Worm (Caenorhabditis elegans) whole organism, young adult: ENCODE measurements around the gene Y116A8A.7.

Experiments used
- B0336.3 ChIP-seq: fragments of 200-800 bp; sonication (Bioruptor generic); IDR thresholded peaks from 2 replicates; pipeline ENCODE4 v1.3.6; 2022; ENCODE audit warnings: missing genetic modification characterization, missing compliant biosample characterization
- C06A6.2 ChIP-seq: fragments of 200-800 bp; sonication (Bioruptor generic); conservative IDR thresholded peaks from 2 replicates; pipeline ENCODE4 v1.3.6; 2022; ENCODE audit warnings: missing genetic modification characterization, missing compliant biosample characterization
- F33H1.4 ChIP-seq: fragments of 200-800 bp; sonication (Bioruptor generic); IDR thresholded peaks from 2 replicates; pipeline ENCODE4 v1.3.6; 2022; ENCODE audit warnings: missing genetic modification reagents, missing genetic modification characterization, missing compliant biosample characterization
- K11D2.4 ChIP-seq: fragments of 200-800 bp; sonication (Bioruptor generic); IDR thresholded peaks from 2 replicates; pipeline ENCODE4 v1.3.6; 2022; ENCODE audit warnings: missing genetic modification reagents, missing genetic modification characterization, missing compliant biosample characterization
- K12H6.12 ChIP-seq: fragments of 200-800 bp; sonication (Bioruptor generic); optimal IDR thresholded peaks from 2 replicates; lab custom pipeline; 2018; ENCODE audit warnings: mild to moderate bottlenecking, missing genetic modification characterization, missing compliant biosample characterization
- Y53F4B.3 ChIP-seq: fragments of 200-800 bp; sonication (Bioruptor generic); IDR thresholded peaks from 2 replicates; pipeline ENCODE4 v1.3.6; 2022; ENCODE audit warnings: missing genetic modification reagents, missing genetic modification characterization, missing compliant biosample characterization
- Y53G8AR.9 ChIP-seq: fragments of 200-800 bp; sonication (Bioruptor generic); conservative IDR thresholded peaks from 2 replicates; pipeline ENCODE4 v1.3.6; 2022; ENCODE audit warnings: missing genetic modification reagents, missing genetic modification characterization, missing compliant biosample characterization
- Y56A3A.18 ChIP-seq: fragments of 200-800 bp; sonication (Bioruptor generic); IDR thresholded peaks from 2 replicates; pipeline ENCODE4 v1.3.6; 2022; ENCODE audit warnings: missing genetic modification reagents, missing genetic modification characterization, missing compliant biosample characterization
- Y79H2A.3 ChIP-seq: fragments of 200-800 bp; sonication (Bioruptor generic); conservative IDR thresholded peaks from 2 replicates; pipeline ENCODE4 v1.3.6; 2022; ENCODE audit warnings: missing genetic modification reagents, missing genetic modification characterization, missing compliant biosample characterization
- attf-3 ChIP-seq: fragments of 200-800 bp; sonication (Bioruptor generic); conservative IDR thresholded peaks from 2 replicates; pipeline ENCODE4 v1.3.6; 2022; ENCODE audit warnings: missing genetic modification reagents, missing genetic modification characterization, missing compliant biosample characterization
- attf-5 ChIP-seq: fragments of 200-800 bp; sonication (Bioruptor generic); optimal IDR thresholded peaks from 2 replicates; lab custom pipeline; 2018; ENCODE audit warnings: mild to moderate bottlenecking, missing genetic modification characterization, missing compliant biosample characterization
- bed-2 ChIP-seq: fragments of 200-800 bp; sonication (Bioruptor generic); IDR thresholded peaks from 2 replicates; pipeline ENCODE4 v1.3.6; 2022; ENCODE audit warnings: missing genetic modification reagents, missing genetic modification characterization, missing compliant biosample characterization
- cebp-1 ChIP-seq, 2 experiments: fragments of 200-800 bp in 1 of 2; sonication (Bioruptor generic) in 1 of 2; sonication (generic microtip) in 1 of 2; IDR thresholded peaks in 1 of 2; optimal IDR thresholded peaks in 1 of 2; 2 replicates each; pipeline versions ENCODE4 v1.3.6 to Lab custom; 2017 to 2022; ENCODE audit warnings: missing compliant biosample characterization in 2 of 2, missing genetic modification characterization in 2 of 2, mild to moderate bottlenecking in 1 of 2, missing genetic modification reagents in 1 of 2, moderate library complexity in 1 of 2
- ceh-40 ChIP-seq: fragments of 200-800 bp; sonication (Bioruptor generic); IDR thresholded peaks from 2 replicates; pipeline ENCODE4 v1.3.6; 2022; ENCODE audit warnings: missing genetic modification characterization, missing compliant biosample characterization
- ceh-91 ChIP-seq: fragments of 200-800 bp; sonication (Bioruptor generic); IDR thresholded peaks from 2 replicates; pipeline ENCODE4 v1.3.6; 2022; ENCODE audit warnings: missing genetic modification reagents, missing genetic modification characterization, missing compliant biosample characterization
- chd-7 ChIP-seq: sonication (generic microtip); optimal IDR thresholded peaks from 2 replicates; lab custom pipeline; 2016; ENCODE audit warnings: mild to moderate bottlenecking, missing genetic modification characterization, moderate library complexity, missing compliant biosample characterization
- dox-1 ChIP-seq: fragments of 200-800 bp; sonication (Bioruptor generic); IDR thresholded peaks from 2 replicates; pipeline ENCODE4 v1.3.6; 2022; ENCODE audit warnings: missing genetic modification reagents, missing genetic modification characterization, missing compliant biosample characterization
- dpl-1 ChIP-seq: fragments of 150-350 bp; optimal IDR thresholded peaks from 2 replicates; lab custom pipeline; 2014; ENCODE audit warnings: missing biosample characterization, missing genetic modification reagents, missing genetic modification characterization
- efl-1 ChIP-seq: fragments of 150-350 bp; optimal IDR thresholded peaks from 2 replicates; lab custom pipeline; 2014; ENCODE audit warnings: missing biosample characterization, missing genetic modification reagents, missing genetic modification characterization
- egl-44 ChIP-seq: fragments of 200-800 bp; sonication (Bioruptor generic); IDR thresholded peaks from 2 replicates; pipeline ENCODE4 v1.3.6; 2022; ENCODE audit warnings: missing genetic modification reagents, missing genetic modification characterization, missing compliant biosample characterization
- ekl-4 ChIP-seq: fragments of 200-800 bp; sonication (Bioruptor generic); IDR thresholded peaks from 2 replicates; pipeline ENCODE4 v1.3.6; 2022; ENCODE audit warnings: missing genetic modification reagents, missing genetic modification characterization, missing compliant biosample characterization
- hmg-1.2 ChIP-seq: fragments of 200-800 bp; sonication (Bioruptor generic); IDR thresholded peaks from 2 replicates; pipeline ENCODE4 v1.3.6; 2022; ENCODE audit warnings: missing genetic modification reagents, missing genetic modification characterization, missing compliant biosample characterization
- hsf-1 ChIP-seq: fragments of 200-800 bp; sonication (Bioruptor generic); IDR thresholded peaks from 2 replicates; pipeline ENCODE4 v1.3.6; 2022; ENCODE audit warnings: missing genetic modification reagents, missing genetic modification characterization, missing compliant biosample characterization
- lag-1 ChIP-seq: fragments of 200-800 bp; sonication (Bioruptor generic); IDR thresholded peaks from 2 replicates; pipeline ENCODE4 v1.3.6; 2022; ENCODE audit warnings: missing genetic modification reagents, missing genetic modification characterization, missing compliant biosample characterization
- let-526 ChIP-seq: fragments of 200-800 bp; sonication (Bioruptor generic); IDR thresholded peaks from 2 replicates; pipeline ENCODE4 v1.3.6; 2022; ENCODE audit warnings: missing genetic modification reagents, missing genetic modification characterization, missing compliant biosample characterization
- let-607 ChIP-seq, 2 experiments: fragments of 200-800 bp in 1 of 2; sonication (Bioruptor generic) in 1 of 2; sonication (generic microtip) in 1 of 2; optimal IDR thresholded peaks; 2 replicates each; lab custom pipeline; 2016 to 2018; ENCODE audit warnings: mild to moderate bottlenecking in 2 of 2, missing compliant biosample characterization in 2 of 2, missing genetic modification characterization in 2 of 2, moderate library complexity in 2 of 2, missing genotype in 1 of 2
- lin-26 ChIP-seq: fragments of 200-800 bp; sonication (Bioruptor generic); IDR thresholded peaks from 2 replicates; pipeline ENCODE4 v1.3.6; 2022; ENCODE audit warnings: missing genetic modification reagents, missing genetic modification characterization, missing compliant biosample characterization
- lin-40 ChIP-seq: sonication (generic microtip); optimal IDR thresholded peaks from 2 replicates; lab custom pipeline; 2016; ENCODE audit warnings: missing genetic modification characterization, mild to moderate bottlenecking, missing compliant biosample characterization, missing genotype, missing genetic modification reagents
- lin-54 ChIP-seq: fragments of 200-800 bp; sonication (Bioruptor generic); optimal IDR thresholded peaks from 2 replicates; lab custom pipeline; 2018; ENCODE audit warnings: mild to moderate bottlenecking, missing genetic modification characterization, missing compliant biosample characterization
- lir-1 ChIP-seq: fragments of 200-800 bp; sonication (Bioruptor generic); conservative IDR thresholded peaks from 2 replicates; pipeline ENCODE4 v1.3.6; 2022; ENCODE audit warnings: missing genetic modification reagents, missing genetic modification characterization, missing compliant biosample characterization
- lsl-1 ChIP-seq: fragments of 200-800 bp; sonication (Bioruptor generic); optimal IDR thresholded peaks from 2 replicates; lab custom pipeline; 2018; ENCODE audit warnings: mild to moderate bottlenecking, missing genetic modification characterization, moderate library complexity, missing compliant biosample characterization
- madf-3 ChIP-seq: fragments of 200-800 bp; sonication (Bioruptor generic); IDR thresholded peaks from 2 replicates; pipeline ENCODE4 v1.3.6; 2022; ENCODE audit warnings: missing genetic modification reagents, missing genetic modification characterization, missing compliant biosample characterization
- madf-6 ChIP-seq: fragments of 200-800 bp; sonication (Bioruptor generic); IDR thresholded peaks from 2 replicates; pipeline ENCODE4 v1.3.6; 2022; ENCODE audit warnings: missing genetic modification reagents, missing genetic modification characterization, missing compliant biosample characterization
- nfyb-1 ChIP-seq: fragments of 200-800 bp; sonication (Bioruptor generic); IDR thresholded peaks from 2 replicates; pipeline ENCODE4 v1.3.6; 2022; ENCODE audit warnings: missing genetic modification reagents, missing genetic modification characterization, missing compliant biosample characterization
- pbrm-1 ChIP-seq: fragments of 200-800 bp; sonication (Bioruptor generic); IDR thresholded peaks from 2 replicates; pipeline ENCODE4 v1.3.6; 2022; ENCODE audit warnings: missing genetic modification reagents, missing genetic modification characterization, missing compliant biosample characterization
- rcor-1 ChIP-seq: fragments of 200-800 bp; sonication (Bioruptor generic); IDR thresholded peaks from 2 replicates; pipeline ENCODE4 v1.3.6; 2022; ENCODE audit warnings: missing genetic modification reagents, missing genetic modification characterization, missing compliant biosample characterization
- repo-1 ChIP-seq: sonication (generic microtip); optimal IDR thresholded peaks from 2 replicates; lab custom pipeline; 2017; ENCODE audit warnings: mild to moderate bottlenecking, missing genetic modification characterization, missing compliant biosample characterization
- zfh-2 ChIP-seq: fragments of 200-800 bp; sonication (Bioruptor generic); conservative IDR thresholded peaks from 2 replicates; pipeline ENCODE4 v1.3.6; 2022; ENCODE audit warnings: missing genetic modification reagents, missing genetic modification characterization, missing compliant biosample characterization
- ztf-18 ChIP-seq: sonication (generic microtip); optimal IDR thresholded peaks from 2 replicates; lab custom pipeline; 2016; ENCODE audit warnings: missing genotype, mild to moderate bottlenecking, missing genetic modification characterization, missing compliant biosample characterization
- ztf-28 ChIP-seq: fragments of 200-800 bp; sonication (Bioruptor generic); IDR thresholded peaks from 2 replicates; pipeline ENCODE4 v1.3.6; 2022; ENCODE audit warnings: missing genetic modification reagents, missing genetic modification characterization, missing compliant biosample characterization

The Y116A8A.7 gene

ce11 chrIV:16845376-16845775, 15.4 kb downstream of the Y116A8A.7 start (continued):
- TF ChIP-seq K11D2.4 (peak; percentile 97), egl-44 (peak; percentile 95), rcor-1 (GFP tag; lab: Robert Waterston, UW) (peak; percentile 96), ztf-18 (tag; lab: Kevin White, UChicago) (peak; percentile 49), hmg-1.2 (GFP tag; lab: Robert Waterston, UW) (peak; percentile 99), bed-2 (peak; percentile 96), Y53G8AR.9 (GFP tag; lab: Robert Waterston, UW) (peak; percentile 99), chd-7 (peak; percentile 16), lin-40 (tag; lab: Kevin White, UChicago) (peak; percentile 51), K12H6.12 (tag; lab: Kevin White, UChicago) (peak; percentile 15), let-526 (GFP tag; lab: Robert Waterston, UW) (peak; percentile 94), Y53F4B.3 (GFP tag; lab: Robert Waterston, UW) (peak; percentile 74), zfh-2 (GFP tag; lab: Robert Waterston, UW) (peak; percentile 68), lag-1 (GFP tag; lab: Robert Waterston, UW) (peak; percentile 89), lir-1 (GFP tag; lab: Robert Waterston, UW) (peak; percentile 92), madf-6 (peak; percentile 94), ekl-4 (peak; percentile 98), dpl-1 (GFP tag; lab: Kevin White, UChicago) (peak; percentile 26), attf-5 (peak; percentile 84), Y56A3A.18 (GFP tag; lab: Robert Waterston, UW) (peak; percentile 97), lin-26 (GFP tag; lab: Robert Waterston, UW) (peak; percentile 78), attf-3 (GFP tag; lab: Robert Waterston, UW) (peak; percentile 85), repo-1 (peak; percentile 43), cebp-1 (GFP tag; IDR thresholded peaks at IDR 0.05; lab: Robert Waterston, UW) (peak; percentile 93), cebp-1 (tag; optimal IDR thresholded peaks at IDR 0.05; lab: Kevin White, UChicago) (peak; percentile 80), F33H1.4 (GFP tag; lab: Robert Waterston, UW) (peak; percentile 89), B0336.3 (GFP tag; lab: Robert Waterston, UW) (peak; percentile 76), ztf-28 (GFP tag; lab: Robert Waterston, UW) (peak; percentile 94), pbrm-1 (GFP tag; lab: Robert Waterston, UW) (peak; percentile 98), Y79H2A.3 (peak; percentile 91), C06A6.2 (peak; percentile 96), ceh-40 (GFP tag; lab: Robert Waterston, UW) (0 out of 2 replicates have a peak, but pooled peaks have one; percentile 11), hsf-1 (peak; percentile 89), lsl-1 (GFP tag; lab: Kevin White, UChicago) (peak; percentile 21), lin-54 (peak; percentile 71), efl-1 (GFP tag; lab: Kevin White, UChicago) (peak; percentile 64), nfyb-1 (GFP tag; lab: Robert Waterston, UW) (peak; percentile 99), let-607 (tag; optimal IDR thresholded peaks at IDR 0.05; lab: Kevin White, UChicago) (peak; percentile 52 to 74), ceh-91 (GFP tag; lab: Robert Waterston, UW) (peak; percentile 94), madf-3 (GFP tag; lab: Robert Waterston, UW) (peak; percentile 97), dox-1 (GFP tag; lab: Robert Waterston, UW) (peak; percentile 100)
